4 fruit fly cellular contexts compared by ENCODE assay signal in genomic region chr3R:18298900-18299321, dm6.
TF ChIP-seq lines count a peak whose summit lies in the region.

Gene Dlc90F (plus strand): TSS chr3R:18299229.

TF ChIP-seq in whole organism, adult, 20 proteins besides CTCF, POLR2A, EP300 and RAD21 (continued from another document):
- no peak for TF ChIP-seq cic (GFP tag; optimal IDR thresholded peaks at IDR 0.05; lab: Kevin White, UChicago)
- TF ChIP-seq ovo (GFP tag; optimal IDR thresholded peaks at IDR 0.05; lab: Kevin White, UChicago), result peak; percentile 45

TF ChIP-seq in whole organism, embryonic, 481 proteins besides CTCF, POLR2A, EP300 and RAD21 (continued from another document and continues in another):
- TF ChIP-seq CG7839 (tag; optimal IDR thresholded peaks at IDR 0.05; lab: Kevin White, UChicago), result peak; percentile 79
- TF ChIP-seq HmgZ (tag; optimal IDR thresholded peaks at IDR 0.05; lab: Kevin White, UChicago), result peak; percentile 81
- peak; percentile 53 for TF ChIP-seq Dad (GFP tag; optimal IDR thresholded peaks at IDR 0.05; lab: Kevin White, UChicago)
- TF ChIP-seq al (GFP tag; IDR thresholded peaks at IDR 0.05; lab: Robert Waterston, UW), result peak; percentile 68
- peak; percentile 35 for TF ChIP-seq NK7.1 (GFP tag; optimal IDR thresholded peaks at IDR 0.05; lab: Kevin White, UChicago)
- TF ChIP-seq CG10959 (GFP tag; IDR thresholded peaks at IDR 0.05; lab: Robert Waterston, UW), result peak; percentile 52; the same call in 1 of the 2 replicates
- TF ChIP-seq CG12942 (GFP tag; optimal IDR thresholded peaks at IDR 0.05; lab: Kevin White, UChicago), result peak; percentile 69
- TF ChIP-seq CG9437 (GFP tag; optimal IDR thresholded peaks at IDR 0.05; lab: Kevin White, UChicago), result peak; percentile 50
- peak; percentile 92 for TF ChIP-seq slbo (GFP tag; IDR thresholded peaks at IDR 0.05; lab: Robert Waterston, UW)
- TF ChIP-seq vnd (GFP tag; IDR thresholded peaks at IDR 0.05; lab: Robert Waterston, UW; ENCODE audit: partially characterized antibody), result 0 out of 3 replicates have a peak, but pooled peaks have one; percentile 42
- TF ChIP-seq Blimp-1 (GFP tag; optimal IDR thresholded peaks at IDR 0.05; lab: Kevin White, UChicago), result peak; percentile 39
- TF ChIP-seq knrl (GFP tag; IDR thresholded peaks at IDR 0.05; lab: Robert Waterston, UW; ENCODE audit: partially characterized antibody), result peak; percentile 74
- TF ChIP-seq CG2120 (GFP tag; optimal IDR thresholded peaks at IDR 0.05; lab: Kevin White, UChicago), result peak; percentile 87
- TF ChIP-seq CG17186 (GFP tag; optimal IDR thresholded peaks at IDR 0.05; lab: Kevin White, UChicago), result peak; percentile 57
- TF ChIP-seq rib (GFP tag; IDR thresholded peaks at IDR 0.05; lab: Robert Waterston, UW), result peak; percentile 47; the same call in 1 of the 2 replicates
- TF ChIP-seq hth (optimal IDR thresholded peaks at IDR 0.05; lab: Kevin White, UChicago), result no peak
- peak; percentile 73 for TF ChIP-seq CG4820 (GFP tag; optimal IDR thresholded peaks at IDR 0.05; lab: Kevin White, UChicago)
- peak; percentile 83 for TF ChIP-seq CG13424 (tag; optimal IDR thresholded peaks at IDR 0.05; lab: Kevin White, UChicago)
- peak; percentile 20 for TF ChIP-seq D19A (tag; optimal IDR thresholded peaks at IDR 0.05; lab: Kevin White, UChicago)
- peak; percentile 13 for TF ChIP-seq CG6654 (GFP tag; optimal IDR thresholded peaks at IDR 0.05; lab: Kevin White, UChicago)
- TF ChIP-seq CG8765 (GFP tag; IDR thresholded peaks at IDR 0.05; lab: Robert Waterston, UW), result no peak
- TF ChIP-seq CG12769 (tag; optimal IDR thresholded peaks at IDR 0.05; lab: Kevin White, UChicago), result no peak
- peak; percentile 82 for TF ChIP-seq grau (tag; optimal IDR thresholded peaks at IDR 0.05; lab: Kevin White, UChicago)
- peak; percentile 84 for TF ChIP-seq CG32532 (GFP tag; IDR thresholded peaks at IDR 0.05; lab: Robert Waterston, UW)
- peak; percentile 72 for TF ChIP-seq dimm (GFP tag; IDR thresholded peaks at IDR 0.05; lab: Robert Waterston, UW)
- peak; percentile 64 for TF ChIP-seq CG16815 (GFP tag; optimal IDR thresholded peaks at IDR 0.05; lab: Kevin White, UChicago)
- peak; percentile 69 for TF ChIP-seq Scr (GFP tag; IDR thresholded peaks at IDR 0.05; lab: Robert Waterston, UW; ENCODE audit: partially characterized antibody)
- TF ChIP-seq CG11696 (GFP tag; IDR thresholded peaks at IDR 0.05; lab: Robert Waterston, UW), result 0 out of 2 replicates have a peak, but pooled peaks have one; percentile 28
- peak; percentile 57 for TF ChIP-seq CG17359 (tag; optimal IDR thresholded peaks at IDR 0.05; lab: Kevin White, UChicago)
- no peak for TF ChIP-seq CG15269 (tag; optimal IDR thresholded peaks at IDR 0.05; lab: Kevin White, UChicago)
- TF ChIP-seq CG12155 (GFP tag; optimal IDR thresholded peaks at IDR 0.05; lab: Kevin White, UChicago), result peak; percentile 80
- TF ChIP-seq mam (GFP tag; optimal IDR thresholded peaks at IDR 0.05; lab: Kevin White, UChicago), result peak; percentile 85
- TF ChIP-seq CG10366 (GFP tag; IDR thresholded peaks at IDR 0.05; lab: Robert Waterston, UW), result peak; percentile 78
- TF ChIP-seq CG30431 (GFP tag; optimal IDR thresholded peaks at IDR 0.05; lab: Kevin White, UChicago), result peak; percentile 61
- peak; percentile 83 for TF ChIP-seq Aef1 (GFP tag; IDR thresholded peaks at IDR 0.05; lab: Robert Waterston, UW)
- TF ChIP-seq CG17829 (tag; optimal IDR thresholded peaks at IDR 0.05; lab: Kevin White, UChicago), result peak; percentile 81
- peak; percentile 81 for TF ChIP-seq HLH54F (GFP tag; optimal IDR thresholded peaks at IDR 0.05; lab: Kevin White, UChicago)
- TF ChIP-seq CG8290 (GFP tag; optimal IDR thresholded peaks at IDR 0.05; lab: Kevin White, UChicago), result peak; percentile 55
- TF ChIP-seq CG8290 (tag; optimal IDR thresholded peaks at IDR 0.05; lab: Kevin White, UChicago), result peak; percentile 54 to 64
- TF ChIP-seq GATAe (GFP tag; conservative IDR thresholded peaks at IDR 0.05; lab: Robert Waterston, UW), result no peak
- TF ChIP-seq salm (tag; optimal IDR thresholded peaks at IDR 0.05; lab: Kevin White, UChicago), result peak; percentile 26

TF ChIP-seq in whole organism, prepupa, 60 proteins besides CTCF, POLR2A, EP300 and RAD21 (continued from another document):
- 0 out of 2 replicates have a peak, but pooled peaks have one; percentile 24 for TF ChIP-seq CG15336 (GFP tag; IDR thresholded peaks at IDR 0.05; lab: Robert Waterston, UW)
- no peak for TF ChIP-seq CG10669 (GFP tag; optimal IDR thresholded peaks at IDR 0.05; lab: Kevin White, UChicago)
- TF ChIP-seq pdm3 (GFP tag; optimal IDR thresholded peaks at IDR 0.05; lab: Kevin White, UChicago), result peak; percentile 77
- peak; percentile 54; the same call in 1 of the 2 replicates for TF ChIP-seq CG11294 (GFP tag; IDR thresholded peaks at IDR 0.05; lab: Robert Waterston, UW)
- no peak for TF ChIP-seq CG11762 (GFP tag; optimal IDR thresholded peaks at IDR 0.05; lab: Kevin White, UChicago; ENCODE audit: insufficient read depth)
- TF ChIP-seq Smox (GFP tag; optimal IDR thresholded peaks at IDR 0.05; lab: Kevin White, UChicago), result no peak
- TF ChIP-seq CG31627 (GFP tag; optimal IDR thresholded peaks at IDR 0.05; lab: Kevin White, UChicago), result peak; percentile 84
- no peak for TF ChIP-seq Met (GFP tag; optimal IDR thresholded peaks at IDR 0.05; lab: Kevin White, UChicago)
- TF ChIP-seq CG9139 (GFP tag; optimal IDR thresholded peaks at IDR 0.05; lab: Kevin White, UChicago), result no peak
- peak; percentile 16 for TF ChIP-seq Blimp-1 (GFP tag; optimal IDR thresholded peaks at IDR 0.05; lab: Kevin White, UChicago)
- TF ChIP-seq vri (GFP tag; optimal IDR thresholded peaks at IDR 0.05; lab: Kevin White, UChicago), result no peak
- peak; percentile 25 for TF ChIP-seq fd59A (GFP tag; optimal IDR thresholded peaks at IDR 0.05; lab: Kevin White, UChicago)
- peak; percentile 36 for TF ChIP-seq CG11902 (GFP tag; optimal IDR thresholded peaks at IDR 0.05; lab: Kevin White, UChicago)
- peak; percentile 76 for TF ChIP-seq OdsH (GFP tag; optimal IDR thresholded peaks at IDR 0.05; lab: Kevin White, UChicago)
- TF ChIP-seq CG7368 (GFP tag; optimal IDR thresholded peaks at IDR 0.05; lab: Kevin White, UChicago), result peak; percentile 34
- TF ChIP-seq salr (GFP tag; optimal IDR thresholded peaks at IDR 0.05; lab: Kevin White, UChicago), result peak in 1 of 2 experiments; percentile 42
- TF ChIP-seq CG16779 (tag; optimal IDR thresholded peaks at IDR 0.05; lab: Kevin White, UChicago), result no peak
- TF ChIP-seq CG8632 (GFP tag; optimal IDR thresholded peaks at IDR 0.05; lab: Kevin White, UChicago), result peak; percentile 8
- peak; percentile 79 for TF ChIP-seq lz (GFP tag; optimal IDR thresholded peaks at IDR 0.05; lab: Kevin White, UChicago)
- TF ChIP-seq CG6854 (GFP tag; optimal IDR thresholded peaks at IDR 0.05; lab: Kevin White, UChicago), result no peak
- TF ChIP-seq ss (GFP tag; optimal IDR thresholded peaks at IDR 0.05; lab: Kevin White, UChicago), result no peak
- peak; percentile 86 for TF ChIP-seq Gug (GFP tag; IDR thresholded peaks at IDR 0.05; lab: Robert Waterston, UW)
- peak; percentile 71 for TF ChIP-seq esn (GFP tag; optimal IDR thresholded peaks at IDR 0.05; lab: Kevin White, UChicago)
- no peak for TF ChIP-seq spab (GFP tag; optimal IDR thresholded peaks at IDR 0.05; lab: Kevin White, UChicago)
- no peak for TF ChIP-seq fd85E (GFP tag; optimal IDR thresholded peaks at IDR 0.05; lab: Kevin White, UChicago)
- TF ChIP-seq eg (GFP tag; IDR thresholded peaks at IDR 0.05; lab: Robert Waterston, UW), result peak; percentile 80
- peak; percentile 6 for TF ChIP-seq CG6792 (GFP tag; optimal IDR thresholded peaks at IDR 0.05; lab: Kevin White, UChicago)
- TF ChIP-seq Sox15 (GFP tag; optimal IDR thresholded peaks at IDR 0.05; lab: Kevin White, UChicago), result peak; percentile 64
- TF ChIP-seq Eip93F (GFP tag; optimal IDR thresholded peaks at IDR 0.05; lab: Kevin White, UChicago), result no peak
- peak; percentile 77 for TF ChIP-seq Sox14 (GFP tag; optimal IDR thresholded peaks at IDR 0.05; lab: Kevin White, UChicago)
- no peak for TF ChIP-seq CG10631 (GFP tag; optimal IDR thresholded peaks at IDR 0.05; lab: Kevin White, UChicago)
- peak; percentile 73 for TF ChIP-seq cyc (GFP tag; optimal IDR thresholded peaks at IDR 0.05; lab: Kevin White, UChicago)
- no peak for TF ChIP-seq svp (GFP tag; lab: Kevin White, UChicago)
- TF ChIP-seq Ets96B (tag; optimal IDR thresholded peaks at IDR 0.05; lab: Kevin White, UChicago), result peak; percentile 49
- no peak for TF ChIP-seq Lpt (GFP tag; optimal IDR thresholded peaks at IDR 0.05; lab: Kevin White, UChicago)
- peak; percentile 70 for TF ChIP-seq Ets21C (GFP tag; optimal IDR thresholded peaks at IDR 0.05; lab: Kevin White, UChicago)
- peak; percentile 81 for TF ChIP-seq CG6163 (GFP tag; IDR thresholded peaks at IDR 0.05; lab: Robert Waterston, UW)
- TF ChIP-seq Hr38 (GFP tag; optimal IDR thresholded peaks at IDR 0.05; lab: Kevin White, UChicago), result peak; percentile 17
- TF ChIP-seq CG3032 (tag; optimal IDR thresholded peaks at IDR 0.05; lab: Kevin White, UChicago), result peak; percentile 76
- TF ChIP-seq CG1621 (tag; optimal IDR thresholded peaks at IDR 0.05; lab: Kevin White, UChicago), result peak; percentile 33
- no peak for TF ChIP-seq acj6 (GFP tag; optimal IDR thresholded peaks at IDR 0.05; lab: Kevin White, UChicago)

TF ChIP-seq in whole organism, wandering third instar larva, 38 proteins besides CTCF, POLR2A, EP300 and RAD21 (continued from another document):
- TF ChIP-seq lola (GFP tag; optimal IDR thresholded peaks at IDR 0.05; lab: Kevin White, UChicago) (no peak), Hnf4 (GFP tag; optimal IDR thresholded peaks at IDR 0.05; lab: Kevin White, UChicago) (peak; percentile 64), Dif (GFP tag; optimal IDR thresholded peaks at IDR 0.05; lab: Kevin White, UChicago; ENCODE audit: partially characterized antibody) (no peak), br (GFP tag; optimal IDR thresholded peaks at IDR 0.05; lab: Kevin White, UChicago) (peak; percentile 44), CG32264 (GFP tag; optimal IDR thresholded peaks at IDR 0.05; lab: Kevin White, UChicago) (no peak), woc (GFP tag; optimal IDR thresholded peaks at IDR 0.05; lab: Kevin White, UChicago) (peak; percentile 73), HLH106 (tag; optimal IDR thresholded peaks at IDR 0.05; lab: Kevin White, UChicago) (peak; percentile 78), N (GFP tag; optimal IDR thresholded peaks at IDR 0.05; lab: Kevin White, UChicago) (no peak), sv (GFP tag; optimal IDR thresholded peaks at IDR 0.05; lab: Kevin White, UChicago) (no peak), fru (GFP tag; optimal IDR thresholded peaks at IDR 0.05; lab: Kevin White, UChicago) (peak; percentile 67), Rel (GFP tag; optimal IDR thresholded peaks at IDR 0.05; lab: Kevin White, UChicago) (no peak), Rel (tag; optimal IDR thresholded peaks at IDR 0.05; lab: Kevin White, UChicago) (peak; percentile 33), Hr78 (GFP tag; optimal IDR thresholded peaks at IDR 0.05; lab: Kevin White, UChicago) (no peak)
